Comparison of ENCODE assay signal across 1 fruit fly cellular context in the genomic region with DNA sequence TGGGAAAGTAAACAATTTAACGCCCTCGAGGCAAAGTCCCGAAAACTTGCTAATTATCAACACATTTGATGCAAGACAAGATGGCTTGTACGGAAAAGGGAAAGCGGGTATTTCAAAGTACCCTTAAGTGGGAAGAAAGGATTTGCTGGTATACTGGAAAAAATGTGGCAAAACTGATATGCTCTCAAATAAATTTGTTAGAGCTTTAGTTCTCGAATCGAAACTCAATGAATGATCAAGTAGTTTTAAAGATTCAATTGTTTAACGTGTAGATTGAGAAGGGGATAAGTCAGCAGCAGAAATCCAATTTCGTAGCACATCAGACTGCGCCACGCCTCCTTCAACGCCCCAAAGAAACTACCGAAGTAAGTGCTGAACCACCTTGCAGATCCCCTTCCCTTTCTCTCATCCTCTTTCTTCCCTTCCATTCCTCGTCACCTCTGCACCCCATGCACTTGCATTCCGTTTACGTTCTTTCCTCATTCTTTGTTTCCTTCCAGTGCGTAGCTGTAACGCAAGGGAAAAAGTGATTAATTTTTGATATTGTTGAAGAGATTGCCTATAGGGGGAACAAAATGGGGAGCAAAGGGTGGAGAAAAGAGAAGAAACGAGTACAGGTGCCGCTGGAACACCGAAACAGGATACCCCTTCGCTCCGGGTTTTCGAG.
TF ChIP-seq lines count a peak whose summit lies in the region.

No protein-coding gene starts in this region.

TF ChIP-seq in whole organism, prepupa, 60 proteins besides CTCF, POLR2A, EP300 and RAD21 (continued from another document):
- no peak for TF ChIP-seq Eip75B (GFP tag; optimal IDR thresholded peaks at IDR 0.05; lab: Kevin White, UChicago)
- no peak for TF ChIP-seq Hr38 (GFP tag; optimal IDR thresholded peaks at IDR 0.05; lab: Kevin White, UChicago)
- TF ChIP-seq Eip78C (GFP tag; lab: Kevin White, UChicago) = peak; percentile 83
- TF ChIP-seq CG11902 (GFP tag; optimal IDR thresholded peaks at IDR 0.05; lab: Kevin White, UChicago) = no peak
- TF ChIP-seq CG4318 (GFP tag; optimal IDR thresholded peaks at IDR 0.05; lab: Kevin White, UChicago) = no peak
- TF ChIP-seq CG32006 (GFP tag; optimal IDR thresholded peaks at IDR 0.05; lab: Kevin White, UChicago) = no peak
- TF ChIP-seq dac (GFP tag; optimal IDR thresholded peaks at IDR 0.05; lab: Kevin White, UChicago) = no peak
- no peak for TF ChIP-seq CG11762 (GFP tag; optimal IDR thresholded peaks at IDR 0.05; lab: Kevin White, UChicago; ENCODE audit: insufficient read depth)
- TF ChIP-seq CG6808 (GFP tag; optimal IDR thresholded peaks at IDR 0.05; lab: Kevin White, UChicago) = peak; percentile 9
- TF ChIP-seq Hr4 (GFP tag; optimal IDR thresholded peaks at IDR 0.05; lab: Kevin White, UChicago) = no peak
- peak; percentile 39 for TF ChIP-seq CG31627 (GFP tag; optimal IDR thresholded peaks at IDR 0.05; lab: Kevin White, UChicago)
- no peak for TF ChIP-seq fd59A (GFP tag; optimal IDR thresholded peaks at IDR 0.05; lab: Kevin White, UChicago)
- no peak for TF ChIP-seq Eip93F (GFP tag; optimal IDR thresholded peaks at IDR 0.05; lab: Kevin White, UChicago)
- TF ChIP-seq CG9139 (GFP tag; optimal IDR thresholded peaks at IDR 0.05; lab: Kevin White, UChicago) = no peak
- TF ChIP-seq CG3032 (tag; optimal IDR thresholded peaks at IDR 0.05; lab: Kevin White, UChicago) = no peak
- no peak for TF ChIP-seq CG3919 (GFP tag; optimal IDR thresholded peaks at IDR 0.05; lab: Kevin White, UChicago)
- TF ChIP-seq CG15336 (GFP tag; IDR thresholded peaks at IDR 0.05; lab: Robert Waterston, UW) = no peak
- TF ChIP-seq Sox15 (GFP tag; optimal IDR thresholded peaks at IDR 0.05; lab: Kevin White, UChicago) = no peak
- TF ChIP-seq Ets21C (GFP tag; optimal IDR thresholded peaks at IDR 0.05; lab: Kevin White, UChicago) = no peak
- peak; percentile 26 for TF ChIP-seq lz (GFP tag; optimal IDR thresholded peaks at IDR 0.05; lab: Kevin White, UChicago)
- peak in 1 of 2 experiments; percentile 5 for TF ChIP-seq ss (GFP tag; optimal IDR thresholded peaks at IDR 0.05; lab: Kevin White, UChicago)
- no peak for TF ChIP-seq CG8632 (GFP tag; optimal IDR thresholded peaks at IDR 0.05; lab: Kevin White, UChicago)
- TF ChIP-seq achi (GFP tag; optimal IDR thresholded peaks at IDR 0.05; lab: Kevin White, UChicago) = no peak
- no peak for TF ChIP-seq vri (GFP tag; optimal IDR thresholded peaks at IDR 0.05; lab: Kevin White, UChicago)
- TF ChIP-seq CG34406 (GFP tag; optimal IDR thresholded peaks at IDR 0.05; lab: Kevin White, UChicago) = no peak
- peak; percentile 24 for TF ChIP-seq Hr39 (GFP tag; optimal IDR thresholded peaks at IDR 0.05; lab: Kevin White, UChicago)
- TF ChIP-seq CG8119 (GFP tag; IDR thresholded peaks at IDR 0.05; lab: Robert Waterston, UW) = no peak
- no peak for TF ChIP-seq CG6276 (GFP tag; optimal IDR thresholded peaks at IDR 0.05; lab: Kevin White, UChicago)
- TF ChIP-seq pdm3 (GFP tag; optimal IDR thresholded peaks at IDR 0.05; lab: Kevin White, UChicago) = peak; percentile 10
- TF ChIP-seq Sox102F (GFP tag; optimal IDR thresholded peaks at IDR 0.05; lab: Kevin White, UChicago) = no peak
- peak; percentile 32 for TF ChIP-seq cyc (GFP tag; optimal IDR thresholded peaks at IDR 0.05; lab: Kevin White, UChicago)
- no peak for TF ChIP-seq Gug (GFP tag; IDR thresholded peaks at IDR 0.05; lab: Robert Waterston, UW)
